Fruit fly (Drosophila melanogaster) whole organism, embryonic: ENCODE measurements around the gene Rab8.
A peak's percentile ranks its signal among the peaks of the same experiment; 100 is the strongest.

ENCODE experiments used
- B-H1 ChIP-seq: fragments of 200-800 bp; sonication (Bioruptor generic); IDR thresholded peaks from 3 replicates; pipeline ENCODE4 v1.3.6; 2022; ENCODE audit warnings: missing biosample characterization, missing genetic modification characterization
- CG1024 ChIP-seq: fragments of 200-800 bp; sonication (Bioruptor generic); IDR thresholded peaks from 2 replicates; pipeline ENCODE4 v1.3.6; 2022; ENCODE audit warnings: missing biosample characterization, missing genetic modification characterization
- CG10565 ChIP-seq: fragments of 200-800 bp; sonication (Bioruptor generic); optimal IDR thresholded peaks from 3 replicates; lab custom pipeline; 2016; ENCODE audit warnings: missing biosample characterization, mild to moderate bottlenecking, missing genetic modification characterization
- CG11093 ChIP-seq: fragments of 200-800 bp; sonication (Bioruptor generic); IDR thresholded peaks from 3 replicates; pipeline ENCODE4 v1.3.6; 2022; ENCODE audit warnings: missing biosample characterization, missing genetic modification characterization
- CG11247 ChIP-seq: fragments of 200-800 bp; sonication (Bioruptor generic); IDR thresholded peaks from 2 replicates; pipeline ENCODE4 v1.3.6; 2022; ENCODE audit warnings: missing biosample characterization, missing genetic modification characterization
- CG12104 ChIP-seq: fragments of 200-800 bp; sonication (Bioruptor generic); optimal IDR thresholded peaks from 3 replicates; lab custom pipeline; 2016; ENCODE audit warnings: missing biosample characterization, missing genetic modification characterization
- CG12236 ChIP-seq: fragments of 200-800 bp; sonication (Bioruptor generic); optimal IDR thresholded peaks from 2 replicates; lab custom pipeline; 2016; ENCODE audit warnings: missing biosample characterization, missing genetic modification characterization
- CG17385 ChIP-seq: fragments of 200-800 bp; sonication (Bioruptor generic); optimal IDR thresholded peaks from 3 replicates; lab custom pipeline; 2018; ENCODE audit warnings: missing biosample characterization, mild to moderate bottlenecking, missing genetic modification characterization
- CG18619 ChIP-seq: fragments of 200-800 bp; sonication (Bioruptor generic); optimal IDR thresholded peaks from 3 replicates; lab custom pipeline; 2017; ENCODE audit warnings: missing biosample characterization, mild to moderate bottlenecking, missing genetic modification characterization
- CG18764 ChIP-seq: fragments of 200-800 bp; sonication (Bioruptor generic); optimal IDR thresholded peaks from 3 replicates; lab custom pipeline; 2016; ENCODE audit warnings: missing biosample characterization, missing genetic modification characterization
- CG31224 ChIP-seq: fragments of 200-800 bp; sonication (Bioruptor generic); IDR thresholded peaks from 2 replicates; pipeline ENCODE4 v1.3.6; 2022; ENCODE audit warnings: missing biosample characterization, missing genetic modification characterization
- CG31365 ChIP-seq: fragments of 200-800 bp; sonication (Bioruptor generic); optimal IDR thresholded peaks from 2 replicates; lab custom pipeline; 2018; ENCODE audit warnings: missing biosample characterization, mild to moderate bottlenecking, missing genetic modification characterization
- CG34224 ChIP-seq: fragments of 200-800 bp; sonication (Bioruptor generic); IDR thresholded peaks from 3 replicates; pipeline ENCODE4 v1.3.6; 2022; ENCODE audit warnings: missing biosample characterization, missing genetic modification characterization; ENCODE audit not compliant: partially characterized antibody
- CG7357 ChIP-seq: fragments of 200-800 bp; sonication (Bioruptor generic); IDR thresholded peaks from 3 replicates; pipeline ENCODE4 v1.3.6; 2022; ENCODE audit warnings: missing biosample characterization, missing genetic modification characterization
- CG8089 ChIP-seq: fragments of 200-800 bp; sonication (Bioruptor generic); optimal IDR thresholded peaks from 3 replicates; lab custom pipeline; 2016; ENCODE audit warnings: missing biosample characterization, missing genetic modification characterization
- CG8281 ChIP-seq: fragments of 200-800 bp; sonication (Bioruptor generic); optimal IDR thresholded peaks from 2 replicates; lab custom pipeline; 2018; ENCODE audit warnings: missing biosample characterization, mild to moderate bottlenecking, missing genetic modification characterization, moderate library complexity
- CG8765 ChIP-seq: fragments of 200-800 bp; sonication (Bioruptor generic); IDR thresholded peaks from 2 replicates; pipeline ENCODE4 v1.3.6; 2022; ENCODE audit warnings: missing biosample characterization, missing genetic modification characterization
- Dll ChIP-seq: fragments of 200-800 bp; sonication (Bioruptor generic); IDR thresholded peaks from 4 replicates; pipeline ENCODE4 v1.3.6; 2022; ENCODE audit warnings: missing biosample characterization, missing genetic modification characterization; ENCODE audit not compliant: partially characterized antibody
- Doc3 ChIP-seq: fragments of 200-800 bp; sonication (Bioruptor generic); IDR thresholded peaks from 3 replicates; pipeline ENCODE4 v1.3.6; 2022; ENCODE audit warnings: missing biosample characterization, missing genetic modification characterization; ENCODE audit not compliant: partially characterized antibody
- Hey ChIP-seq: fragments of 200-800 bp; sonication (Bioruptor generic); optimal IDR thresholded peaks from 3 replicates; lab custom pipeline; 2018; ENCODE audit warnings: missing biosample characterization, mild to moderate bottlenecking, missing genetic modification characterization
- Hmr ChIP-seq: fragments of 200-800 bp; sonication (Bioruptor generic); optimal IDR thresholded peaks from 3 replicates; lab custom pipeline; 2017; ENCODE audit warnings: mild to moderate bottlenecking, missing biosample characterization, missing genetic modification reagents, missing genetic modification characterization
- Hsf ChIP-seq: fragments of 200-800 bp; sonication (Bioruptor generic); optimal IDR thresholded peaks from 3 replicates; lab custom pipeline; 2016; ENCODE audit warnings: missing biosample characterization, missing genetic modification characterization
- Meics ChIP-seq: fragments of 200-800 bp; sonication (Bioruptor generic); optimal IDR thresholded peaks from 2 replicates; lab custom pipeline; 2017; ENCODE audit warnings: missing biosample characterization, mild to moderate bottlenecking, missing genetic modification characterization
- Mrtf ChIP-seq: fragments of 200-800 bp; sonication (Bioruptor generic); IDR thresholded peaks from 3 replicates; pipeline ENCODE4 v1.3.6; 2022; ENCODE audit warnings: missing biosample characterization, missing genetic modification characterization
- Nf-YB ChIP-seq: fragments of 200-800 bp; sonication (Bioruptor generic); optimal IDR thresholded peaks from 3 replicates; lab custom pipeline; 2019; ENCODE audit warnings: missing biosample characterization, mild to moderate bottlenecking, missing genetic modification characterization, moderate library complexity
- NfI ChIP-seq: fragments of 200-800 bp; sonication (Bioruptor generic); optimal IDR thresholded peaks from 3 replicates; lab custom pipeline; 2018; ENCODE audit warnings: missing biosample characterization, mild to moderate bottlenecking, missing genetic modification characterization, moderate library complexity
- Oli ChIP-seq: fragments of 200-800 bp; sonication (Bioruptor generic); optimal IDR thresholded peaks from 2 replicates; lab custom pipeline; 2018; ENCODE audit warnings: missing biosample characterization, mild to moderate bottlenecking, missing genetic modification characterization, moderate library complexity
- Opbp ChIP-seq: fragments of 200-800 bp; sonication (Bioruptor generic); IDR thresholded peaks from 3 replicates; pipeline ENCODE4 v1.3.6; 2022; ENCODE audit warnings: missing biosample characterization, missing genetic modification characterization; ENCODE audit not compliant: partially characterized antibody
- Scr ChIP-seq: fragments of 200-800 bp; sonication (Bioruptor generic); IDR thresholded peaks from 2 replicates; pipeline ENCODE4 v1.3.6; 2022; ENCODE audit warnings: missing biosample characterization, missing genetic modification characterization; ENCODE audit not compliant: partially characterized antibody
- TFAM ChIP-seq: fragments of 200-800 bp; sonication (Bioruptor generic); optimal IDR thresholded peaks from 2 replicates; lab custom pipeline; 2017; ENCODE audit warnings: missing biosample characterization, missing genetic modification characterization, inconsistent platforms
- Xrp1 ChIP-seq: fragments of 200-800 bp; sonication (Bioruptor generic); IDR thresholded peaks from 2 replicates; pipeline ENCODE4 v1.3.6; 2022; ENCODE audit warnings: missing biosample characterization, missing genetic modification characterization
- cwo ChIP-seq: fragments of 200-800 bp; sonication (Bioruptor generic); optimal IDR thresholded peaks from 3 replicates; lab custom pipeline; 2017; ENCODE audit warnings: missing biosample characterization, missing genetic modification characterization, mild to moderate bottlenecking, moderate library complexity, missing genetic modification reagents
- da ChIP-seq: fragments of 200-800 bp; sonication (Bioruptor generic); optimal IDR thresholded peaks from 2 replicates; lab custom pipeline; 2016; ENCODE audit warnings: missing biosample characterization, missing genetic modification characterization
- dm ChIP-seq: fragments of 200-800 bp; sonication (Bioruptor generic); optimal IDR thresholded peaks from 3 replicates; lab custom pipeline; 2016; ENCODE audit warnings: missing biosample characterization, missing genetic modification characterization
- gcm2 ChIP-seq: fragments of 200-800 bp; sonication (Bioruptor generic); optimal IDR thresholded peaks from 2 replicates; lab custom pipeline; 2016; ENCODE audit warnings: missing biosample characterization, missing genetic modification characterization
- gt ChIP-seq: fragments of 200-800 bp; sonication (Bioruptor generic); IDR thresholded peaks from 2 replicates; pipeline ENCODE4 v1.3.6; 2022; ENCODE audit warnings: missing biosample characterization, missing genetic modification characterization
- ham ChIP-seq: fragments of 200-800 bp; sonication (Bioruptor generic); IDR thresholded peaks from 2 replicates; pipeline ENCODE4 v1.3.6; 2022; ENCODE audit warnings: missing biosample characterization, missing genetic modification characterization
- hth ChIP-seq: fragments of >200 bp; optimal IDR thresholded peaks from 2 replicates; lab custom pipeline; 2017; ENCODE audit warnings: inconsistent platforms
- luna ChIP-seq: fragments of 200-800 bp; sonication (Bioruptor generic); optimal IDR thresholded peaks from 2 replicates; lab custom pipeline; 2016; ENCODE audit warnings: missing biosample characterization, missing genetic modification characterization
- nerfin-1 ChIP-seq: fragments of 200-800 bp; sonication (Bioruptor generic); optimal IDR thresholded peaks from 3 replicates; lab custom pipeline; 2019; ENCODE audit warnings: missing biosample characterization, mild to moderate bottlenecking, missing genetic modification characterization, moderate library complexity
- oc ChIP-seq: fragments of 200-800 bp; sonication (Bioruptor generic); optimal IDR thresholded peaks from 2 replicates; lab custom pipeline; 2018; ENCODE audit warnings: missing biosample characterization, mild to moderate bottlenecking, missing genetic modification characterization, moderate library complexity
- pan ChIP-seq, 4 experiments: fragments of >200 bp in 3 of 4; fragments of 200-800 bp in 1 of 4; sonication (Bioruptor generic) in 1 of 4; optimal IDR thresholded peaks in 3 of 4; IDR thresholded peaks in 1 of 4; 2 replicates each; pipeline versions ENCODE4 v1.3.6 to Lab custom; 2017 to 2022; ENCODE audit warnings: missing biosample characterization in 2 of 4, missing genetic modification characterization in 2 of 4, mixed read lengths in 1 of 4
- sim ChIP-seq: fragments of 200-800 bp; sonication (Bioruptor generic); IDR thresholded peaks from 2 replicates; pipeline ENCODE4 v1.3.6; 2022; ENCODE audit warnings: missing biosample characterization, missing genetic modification characterization
- sna ChIP-seq: fragments of 200-800 bp; sonication (Bioruptor generic); IDR thresholded peaks from 2 replicates; pipeline ENCODE4 v1.3.6; 2022; ENCODE audit warnings: missing biosample characterization, missing genetic modification characterization; ENCODE audit not compliant: partially characterized antibody
- sob ChIP-seq: fragments of 200-800 bp; sonication (Bioruptor generic); IDR thresholded peaks from 2 replicates; pipeline ENCODE4 v1.3.6; 2022; ENCODE audit warnings: missing biosample characterization, missing genetic modification characterization
- ssp ChIP-seq: fragments of 200-800 bp; sonication (Bioruptor generic); IDR thresholded peaks from 2 replicates; pipeline ENCODE4 v1.3.6; 2022; ENCODE audit warnings: missing biosample characterization, missing genetic modification characterization
- unc-4 ChIP-seq: fragments of 200-800 bp; sonication (Bioruptor generic); IDR thresholded peaks from 2 replicates; pipeline ENCODE4 v1.3.6; 2022; ENCODE audit warnings: missing biosample characterization, missing genetic modification characterization; ENCODE audit not compliant: partially characterized antibody
- wdn ChIP-seq: fragments of 200-800 bp; sonication (Bioruptor generic); IDR thresholded peaks from 2 replicates; pipeline ENCODE4 v1.3.6; 2022; ENCODE audit warnings: missing biosample characterization, missing genetic modification characterization

Rab8 gene

DNA sequence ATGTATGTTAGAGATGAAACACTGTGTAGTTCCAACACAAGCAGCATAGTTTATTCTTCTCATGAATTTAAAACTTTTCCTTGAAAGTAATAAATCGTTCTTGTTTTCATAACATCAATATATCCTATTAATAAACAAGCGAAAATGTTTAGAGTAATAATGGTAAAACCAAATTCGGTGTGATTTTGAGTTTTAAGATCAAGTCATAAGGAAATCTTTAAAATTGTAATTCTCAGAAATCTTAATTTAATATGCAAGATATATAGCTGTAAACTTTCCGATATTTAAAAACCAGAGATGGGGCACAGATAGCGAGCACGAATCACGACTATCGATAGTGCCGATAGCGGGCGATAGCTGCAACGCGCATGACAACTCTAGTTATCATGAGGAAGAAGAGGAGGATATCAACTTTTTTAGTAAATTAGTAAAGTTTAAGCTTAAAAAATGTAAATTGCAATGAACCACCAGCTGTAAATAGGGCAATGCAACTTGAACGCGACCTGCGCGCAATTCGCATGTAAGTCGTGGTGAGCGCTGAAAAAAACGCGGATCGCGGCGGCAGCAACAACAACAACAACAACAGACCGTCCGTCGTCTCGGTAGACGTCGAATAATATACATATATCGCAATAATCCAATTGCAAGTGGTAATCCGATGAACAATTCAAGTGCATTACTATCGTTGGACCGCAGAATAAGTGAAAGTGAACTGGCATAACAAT, 52.9 kb downstream of the Rab8 start, which contains the start of the genes Fibp and Deaf1 (continued):
- TF ChIP-seq Opbp (peak; percentile 98), CG1024 (GFP tag; lab: Robert Waterston, UW) (no peak), pan (optimal IDR thresholded peaks at IDR 0.05; lab: Kevin White, UChicago) (no peak), pan (GFP tag; optimal IDR thresholded peaks at IDR 0.05 in 1 of 2, IDR thresholded peaks at IDR 0.05 in 1 of 2) (peak in 1 of 2 experiments; percentile 46), CG8765 (GFP tag; lab: Robert Waterston, UW) (peak; percentile 49; the same call in 1 of the 2 replicates), sna (peak; percentile 94), CG34224 (GFP tag; lab: Robert Waterston, UW) (peak; percentile 91), Hmr (GFP tag; lab: Kevin White, UChicago) (peak; percentile 72), luna (GFP tag; lab: Kevin White, UChicago) (peak; percentile 25), cwo (GFP tag; lab: Kevin White, UChicago) (no peak), Doc3 (peak; percentile 96), CG10565 (GFP tag; lab: Kevin White, UChicago) (no peak), CG31224 (GFP tag; lab: Robert Waterston, UW) (0 out of 2 replicates have a peak, but pooled peaks have one; percentile 45), Dll (GFP tag; lab: Robert Waterston, UW) (peak; percentile 95), oc (tag; lab: Kevin White, UChicago) (no peak), unc-4 (GFP tag; lab: Robert Waterston, UW) (peak; percentile 92), CG18619 (GFP tag; lab: Kevin White, UChicago) (peak; percentile 61), CG7357 (GFP tag; lab: Robert Waterston, UW) (peak; percentile 34; the same call in 1 of the 3 replicates), Mrtf (GFP tag; lab: Robert Waterston, UW) (0 out of 3 replicates have a peak, but pooled peaks have one; percentile 39), Meics (peak; percentile 66), CG12236 (GFP tag; lab: Kevin White, UChicago) (peak; percentile 43), wdn (GFP tag; lab: Robert Waterston, UW) (0 out of 2 replicates have a peak, but pooled peaks have one; percentile 37), sob (GFP tag; lab: Robert Waterston, UW) (peak; percentile 81; the same call in 1 of the 2 replicates), CG18764 (GFP tag; lab: Kevin White, UChicago) (peak; percentile 56), TFAM (no peak), gcm2 (peak; percentile 14), nerfin-1 (tag; lab: Kevin White, UChicago) (peak; percentile 69), hth (no peak), Scr (GFP tag; lab: Robert Waterston, UW) (peak; percentile 97), CG11093 (peak; percentile 62; the same call in 2 of the 3 replicates), gt (GFP tag; lab: Robert Waterston, UW) (no peak), CG8281 (tag; lab: Kevin White, UChicago) (peak; percentile 41), CG31365 (tag; lab: Kevin White, UChicago) (no peak), ssp (peak; percentile 62), Nf-YB (GFP tag; lab: Kevin White, UChicago) (peak; percentile 35), Xrp1 (GFP tag; lab: Robert Waterston, UW) (peak; percentile 61; the same call in 1 of the 2 replicates), ham (GFP tag; lab: Robert Waterston, UW) (no peak), B-H1 (no peak; the same call in 1 of the 3 replicates), Oli (tag; lab: Kevin White, UChicago) (no peak), CG17385 (GFP tag; lab: Kevin White, UChicago) (peak; percentile 97), sim (GFP tag; lab: Robert Waterston, UW) (no peak), CG8089 (GFP tag; lab: Kevin White, UChicago) (peak; percentile 66), CG12104 (GFP tag; lab: Kevin White, UChicago) (peak; percentile 74), da (GFP tag; lab: Kevin White, UChicago) (peak; percentile 69), Hey (tag; lab: Kevin White, UChicago) (no peak), NfI (peak; percentile 70), CG11247 (GFP tag; lab: Robert Waterston, UW) (peak; percentile 58; the same call in 1 of the 2 replicates), dm (GFP tag; lab: Kevin White, UChicago) (peak; percentile 70), Hsf (GFP tag; lab: Kevin White, UChicago) (peak; percentile 82)
